Fruit fly (Drosophila melanogaster) whole organism, embryonic: Measurements from ENCODE around the gene ACXA.

Experiments
- Bdp1 ChIP-seq: fragments of 200-800 bp; sonication (Bioruptor generic); optimal IDR thresholded peaks from 3 replicates; lab custom pipeline; 2016; ENCODE audit warnings: missing biosample characterization, missing genetic modification characterization
- CG11696 ChIP-seq: fragments of 200-800 bp; sonication (Bioruptor generic); IDR thresholded peaks from 2 replicates; pipeline ENCODE4 v1.3.6; 2022; ENCODE audit warnings: missing biosample characterization, missing genetic modification characterization
- Dip3 ChIP-seq: fragments of 200-800 bp; sonication (Bioruptor generic); optimal IDR thresholded peaks from 3 replicates; lab custom pipeline; 2016; ENCODE audit warnings: missing biosample characterization, missing genetic modification characterization
- Fer1 ChIP-seq: fragments of 200-800 bp; sonication (Bioruptor generic); optimal IDR thresholded peaks from 2 replicates; lab custom pipeline; 2017; ENCODE audit warnings: missing biosample characterization, mild to moderate bottlenecking, missing genetic modification characterization
- H2.0 ChIP-seq: fragments of 200-800 bp; sonication (Bioruptor generic); IDR thresholded peaks from 2 replicates; pipeline ENCODE4 v1.3.6; 2022; ENCODE audit warnings: missing biosample characterization, missing genetic modification characterization
- Neu2 ChIP-seq: fragments of 200-800 bp; sonication (Bioruptor generic); optimal IDR thresholded peaks from 3 replicates; lab custom pipeline; 2016; ENCODE audit warnings: missing biosample characterization, missing genetic modification characterization, borderline replicate concordance
- bigmax ChIP-seq: fragments of 200-800 bp; sonication (Bioruptor generic); optimal IDR thresholded peaks from 2 replicates; lab custom pipeline; 2018; ENCODE audit warnings: missing biosample characterization, mild to moderate bottlenecking, missing genetic modification characterization
- crc ChIP-seq: fragments of 200-800 bp; sonication (Bioruptor generic); optimal IDR thresholded peaks from 2 replicates; lab custom pipeline; 2016; ENCODE audit warnings: missing biosample characterization, missing genetic modification characterization
- lov ChIP-seq, 2 experiments: fragments of 200-800 bp in 1 of 2; fragments of >200 bp in 1 of 2; sonication (Bioruptor generic) in 1 of 2; IDR thresholded peaks in 1 of 2; optimal IDR thresholded peaks in 1 of 2; 2 replicates in 1 of 2; 3 replicates in 1 of 2; pipeline versions ENCODE4 v1.3.6 to Lab custom; 2017 to 2022; ENCODE audit warnings: missing biosample characterization in 1 of 2, missing genetic modification characterization in 1 of 2
- tna ChIP-seq: fragments of 200-800 bp; sonication (Bioruptor generic); IDR thresholded peaks from 2 replicates; pipeline ENCODE4 v1.3.6; 2022; ENCODE audit warnings: missing biosample characterization, missing genetic modification characterization; ENCODE audit not compliant: partially characterized antibody
- usp ChIP-seq: fragments of >200 bp; optimal IDR thresholded peaks from 2 replicates; lab custom pipeline; 2017; ENCODE audit warnings: missing biosample characterization, missing genetic modification characterization

- no peak for TF ChIP-seq Neu2 (GFP tag; lab: Kevin White, UChicago)
- no peak for TF ChIP-seq tna
- TF ChIP-seq Fer1 (GFP tag; lab: Kevin White, UChicago): no peak
- no peak for TF ChIP-seq Dip3 (GFP tag; lab: Kevin White, UChicago)
- no peak for TF ChIP-seq bigmax (GFP tag; lab: Kevin White, UChicago)
- no peak for TF ChIP-seq Bdp1 (GFP tag; lab: Kevin White, UChicago)
- TF ChIP-seq H2.0: no peak
- TF ChIP-seq CG11696 (GFP tag; lab: Robert Waterston, UW): no peak
- no peak for TF ChIP-seq lov (optimal IDR thresholded peaks at IDR 0.05; lab: Kevin White, UChicago)
- TF ChIP-seq lov (GFP tag; IDR thresholded peaks at IDR 0.05; lab: Robert Waterston, UW): no peak
- no peak for TF ChIP-seq usp
- TF ChIP-seq crc: no peak
Observed at dm6 chr2L:12891651-12892050, 29.2 kb upstream of the ACXA start.
